Worm (Caenorhabditis elegans) whole organism, L4/young adult: Measurements from ENCODE around the gene F25E5.9.

Experiments used
- W03F9.2 ChIP-seq: fragments of 150-350 bp; optimal IDR thresholded peaks from 2 replicates; lab custom pipeline; 2014; ENCODE audit warnings: missing biosample characterization, missing genetic modification characterization
- dao-5 ChIP-seq: sonication (generic microtip); optimal IDR thresholded peaks from 2 replicates; lab custom pipeline; 2016; ENCODE audit warnings: missing genotype, missing genetic modification characterization, moderate library complexity, missing compliant biosample characterization
- him-1 ChIP-seq: sonication (generic microtip); optimal IDR thresholded peaks from 2 replicates; lab custom pipeline; 2016; ENCODE audit warnings: missing genotype, missing genetic modification reagents, missing genetic modification characterization, missing compliant biosample characterization

F25E5.9 gene

ce11 chrV:7389771-7390170, 47.9 kb downstream of the F25E5.9 start, which contains the start of gene C02H6.1:
Gene C02H6.1 (minus strand): TSS chrV:7389871.
- no peak for TF ChIP-seq dao-5 (tag; lab: Kevin White, UChicago)
- no peak for TF ChIP-seq him-1
- no peak for TF ChIP-seq W03F9.2 (tag; lab: Kevin White, UChicago)

DNA sequence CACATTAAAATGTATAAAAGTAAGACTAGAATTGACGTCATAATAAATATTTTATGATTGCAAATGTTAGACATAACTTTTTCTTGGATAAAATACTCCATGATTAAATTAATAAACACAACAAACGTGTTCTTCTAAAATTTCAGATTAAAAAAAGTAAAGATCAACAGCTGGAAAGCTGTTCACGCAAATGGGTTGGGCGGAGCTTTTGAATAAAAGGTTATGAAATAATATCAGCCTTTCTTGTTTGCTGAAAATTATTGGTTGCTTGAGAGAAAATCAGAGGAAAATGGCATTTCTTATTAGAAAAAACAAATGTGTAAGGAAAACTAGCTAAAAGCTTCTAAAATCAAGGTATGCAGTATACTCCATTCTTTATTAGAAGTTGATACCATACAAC, 50.0 kb downstream of the F25E5.9 start, which contains the start of gene C02H6.3:
TSS of gene C02H6.3 (minus strand) at position 101 of the 400 bp plus-strand sequence.
- TF ChIP-seq W03F9.2 (tag; lab: Kevin White, UChicago) (no peak), him-1 (no peak), dao-5 (tag; lab: Kevin White, UChicago) (no peak)
